Fruit fly (Drosophila melanogaster): ENCODE measurements around the gene DNAlig4.
A peak's percentile ranks its signal among the peaks of the same experiment; 100 is the strongest.

DNAlig4 gene

DNA sequence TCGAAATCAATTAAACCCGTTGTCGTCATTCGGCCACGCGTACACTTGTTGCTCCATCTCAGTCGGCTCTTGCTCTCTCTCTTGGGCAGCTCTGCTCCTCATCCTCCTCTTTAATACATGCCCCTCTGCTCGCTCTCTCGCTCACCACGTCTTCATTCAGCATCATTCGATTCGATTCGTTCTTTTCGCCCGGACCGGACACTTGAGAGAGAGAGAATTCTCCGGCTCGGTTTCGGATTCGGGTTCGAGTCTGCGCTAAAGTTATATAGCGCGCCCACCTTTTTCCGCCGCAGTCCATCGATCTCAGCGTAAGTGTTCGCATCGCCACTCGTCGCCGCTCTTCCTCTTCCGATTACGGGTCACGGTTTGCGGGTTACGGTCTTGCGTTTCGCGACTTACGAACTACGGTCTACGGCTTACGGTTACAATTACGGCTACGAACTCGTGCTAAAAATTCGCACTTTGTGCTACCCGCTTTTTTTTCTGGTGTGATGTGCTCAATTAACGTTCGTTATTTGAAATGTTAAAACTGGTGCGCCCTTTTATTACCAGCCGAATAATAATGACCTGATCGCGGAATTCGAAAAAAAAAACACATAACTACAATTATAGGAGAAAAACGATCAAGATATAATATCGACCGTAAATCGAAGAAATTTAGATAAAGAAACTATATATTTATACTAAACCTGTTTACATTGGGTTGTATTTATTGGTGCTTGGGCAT, 25.6 kb downstream of the DNAlig4 start:
- TF ChIP-seq dl (GFP tag; optimal IDR thresholded peaks at IDR 0.05; ENCODE audit: insufficient read depth in 1 of 2, partially characterized antibody in 2 of 2) (peak; percentile 86 to 89), Myc (optimal IDR thresholded peaks at IDR 0.05) (no peak), usp (GFP tag; optimal IDR thresholded peaks at IDR 0.05) (no peak), rgr (GFP tag; optimal IDR thresholded peaks at IDR 0.05) (peak; percentile 17), Dfd (GFP tag; optimal IDR thresholded peaks at IDR 0.05) (no peak), lola (GFP tag; optimal IDR thresholded peaks at IDR 0.05) (no peak), CrebA (GFP tag; optimal IDR thresholded peaks at IDR 0.05; ENCODE audit: borderline replicate concordance) (peak; percentile 95), sv (GFP tag; optimal IDR thresholded peaks at IDR 0.05) (no peak), Sp1 (GFP tag; optimal IDR thresholded peaks at IDR 0.05) (no peak), sage (GFP tag; optimal IDR thresholded peaks at IDR 0.05) (no peak), Vsx2 (GFP tag; optimal IDR thresholded peaks at IDR 0.05; ENCODE audit: partially characterized antibody) (peak; percentile 85), br (GFP tag; optimal IDR thresholded peaks at IDR 0.05) (no peak), dsf (GFP tag; optimal IDR thresholded peaks at IDR 0.05; ENCODE audit: borderline replicate concordance) (no peak), woc (GFP tag; optimal IDR thresholded peaks at IDR 0.05) (no peak), Hr83 (GFP tag; optimal IDR thresholded peaks at IDR 0.05; ENCODE audit: poor library complexity, severe bottlenecking) (peak; percentile 56), jim (GFP tag; optimal IDR thresholded peaks at IDR 0.05) (no peak), h (GFP tag; optimal IDR thresholded peaks at IDR 0.05) (peak; percentile 85), Rel (GFP tag; optimal IDR thresholded peaks at IDR 0.05) (no peak), Rel (tag; optimal IDR thresholded peaks at IDR 0.05) (peak; percentile 62), CG32264 (GFP tag; optimal IDR thresholded peaks at IDR 0.05) (no peak), Dif (GFP tag; optimal IDR thresholded peaks at IDR 0.05; ENCODE audit: partially characterized antibody) (peak; percentile 95), tai (GFP tag; optimal IDR thresholded peaks at IDR 0.05) (no peak)

DNA sequence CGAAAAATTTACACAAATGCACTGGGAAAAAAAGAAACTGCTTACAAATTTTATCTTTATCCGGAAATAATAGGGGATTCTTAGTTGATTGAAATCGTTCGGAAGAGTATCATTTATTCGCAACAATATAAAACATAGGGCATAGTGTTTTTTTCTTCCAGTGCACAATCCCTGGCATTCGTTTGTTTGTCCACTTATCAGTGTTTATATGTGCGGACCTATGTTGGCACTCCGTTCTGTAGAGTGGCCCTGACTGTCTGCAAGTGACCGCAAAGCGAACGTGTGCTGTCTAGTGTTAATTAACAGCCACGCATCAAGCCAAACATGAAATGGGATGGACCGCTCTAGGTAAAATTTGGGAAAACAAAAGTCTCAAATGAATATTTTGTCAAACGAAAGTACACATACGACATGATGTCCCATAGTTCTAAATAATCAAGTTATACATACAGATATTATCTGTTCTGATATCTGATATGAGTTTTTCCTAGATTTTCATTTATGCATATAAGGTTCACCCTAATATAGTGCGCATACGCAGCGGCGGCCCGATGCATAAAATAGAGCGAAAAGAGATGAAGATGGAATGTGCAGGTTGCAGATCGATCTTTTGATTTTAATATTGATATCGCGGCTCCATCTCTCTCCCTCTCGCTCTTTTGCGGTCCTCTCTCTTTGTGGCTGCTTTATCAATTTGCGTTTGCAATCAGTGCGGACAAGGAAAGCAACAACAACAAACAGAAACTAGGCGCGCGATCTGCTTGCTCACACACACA, 26.3 kb downstream of the DNAlig4 start:
- TF ChIP-seq N (GFP tag; optimal IDR thresholded peaks at IDR 0.05) = no peak
- TF ChIP-seq woc (GFP tag; optimal IDR thresholded peaks at IDR 0.05) = peak; percentile 34
- TF ChIP-seq rgr (GFP tag; optimal IDR thresholded peaks at IDR 0.05) = peak; percentile 87
- no peak for TF ChIP-seq jim (GFP tag; optimal IDR thresholded peaks at IDR 0.05)
- TF ChIP-seq OdsH (GFP tag; optimal IDR thresholded peaks at IDR 0.05) = peak; percentile 75
- TF ChIP-seq Sp1 (GFP tag; optimal IDR thresholded peaks at IDR 0.05) = peak; percentile 42
- TF ChIP-seq usp (GFP tag; optimal IDR thresholded peaks at IDR 0.05) = no peak
- peak; percentile 84 for TF ChIP-seq ey (GFP tag; optimal IDR thresholded peaks at IDR 0.05)
- peak; percentile 78 for TF ChIP-seq h (GFP tag; optimal IDR thresholded peaks at IDR 0.05)
- TF ChIP-seq Hr83 (GFP tag; optimal IDR thresholded peaks at IDR 0.05; ENCODE audit: poor library complexity, severe bottlenecking) = peak; percentile 57
- TF ChIP-seq fru (GFP tag; optimal IDR thresholded peaks at IDR 0.05) = peak; percentile 78
- TF ChIP-seq Dfd (GFP tag; optimal IDR thresholded peaks at IDR 0.05) = no peak
- TF ChIP-seq CrebA (GFP tag; optimal IDR thresholded peaks at IDR 0.05; ENCODE audit: borderline replicate concordance) = no peak
- no peak for TF ChIP-seq dsf (GFP tag; optimal IDR thresholded peaks at IDR 0.05; ENCODE audit: borderline replicate concordance)
- TF ChIP-seq Hnf4 (GFP tag; optimal IDR thresholded peaks at IDR 0.05) = peak; percentile 81
- TF ChIP-seq CG32264 (GFP tag; optimal IDR thresholded peaks at IDR 0.05) = no peak
- no peak for TF ChIP-seq GATAd (GFP tag; optimal IDR thresholded peaks at IDR 0.05)
- no peak for TF ChIP-seq Hr78 (GFP tag; optimal IDR thresholded peaks at IDR 0.05)
- no peak for TF ChIP-seq pan (optimal IDR thresholded peaks at IDR 0.05)
- TF ChIP-seq foxo (GFP tag; optimal IDR thresholded peaks at IDR 0.05) = peak in 1 of 2 experiments; percentile 83
- TF ChIP-seq Jra (GFP tag; optimal IDR thresholded peaks at IDR 0.05) = peak; percentile 59
- no peak for TF ChIP-seq Rel (GFP tag; optimal IDR thresholded peaks at IDR 0.05)
- no peak for TF ChIP-seq Rel (tag; optimal IDR thresholded peaks at IDR 0.05)
- no peak for TF ChIP-seq CG9705 (GFP tag; optimal IDR thresholded peaks at IDR 0.05)
- TF ChIP-seq dl (GFP tag; optimal IDR thresholded peaks at IDR 0.05; ENCODE audit: insufficient read depth in 1 of 2, partially characterized antibody in 2 of 2) = no peak
- TF ChIP-seq Myc (optimal IDR thresholded peaks at IDR 0.05) = no peak
- TF ChIP-seq Abd-B (GFP tag; optimal IDR thresholded peaks at IDR 0.05) = no peak
- no peak for TF ChIP-seq Mio (GFP tag; optimal IDR thresholded peaks at IDR 0.05)
- peak; percentile 12 for TF ChIP-seq brk (GFP tag; optimal IDR thresholded peaks at IDR 0.05)
- peak; percentile 69 for TF ChIP-seq br (GFP tag; optimal IDR thresholded peaks at IDR 0.05)
- TF ChIP-seq Vsx2 (GFP tag; optimal IDR thresholded peaks at IDR 0.05; ENCODE audit: partially characterized antibody) = no peak
- TF ChIP-seq tai (GFP tag; optimal IDR thresholded peaks at IDR 0.05) = peak; percentile 65
- TF ChIP-seq dmrt93B (GFP tag; optimal IDR thresholded peaks at IDR 0.05) = peak; percentile 46
- TF ChIP-seq Dif (GFP tag; optimal IDR thresholded peaks at IDR 0.05; ENCODE audit: partially characterized antibody) = no peak
- TF ChIP-seq sv (GFP tag; optimal IDR thresholded peaks at IDR 0.05) = peak; percentile 92
- TF ChIP-seq sage (GFP tag; optimal IDR thresholded peaks at IDR 0.05) = peak; percentile 26
- no peak for TF ChIP-seq lola (GFP tag; optimal IDR thresholded peaks at IDR 0.05)
- TF ChIP-seq HLH106 (tag; optimal IDR thresholded peaks at IDR 0.05) = peak; percentile 48
- TF ChIP-seq psq (GFP tag; optimal IDR thresholded peaks at IDR 0.05) = peak; percentile 37
